Fruit fly (Drosophila melanogaster): ENCODE data around the gene hth.
A peak's percentile ranks its signal among the peaks of the same experiment; 100 is the strongest.

The hth gene

DNA sequence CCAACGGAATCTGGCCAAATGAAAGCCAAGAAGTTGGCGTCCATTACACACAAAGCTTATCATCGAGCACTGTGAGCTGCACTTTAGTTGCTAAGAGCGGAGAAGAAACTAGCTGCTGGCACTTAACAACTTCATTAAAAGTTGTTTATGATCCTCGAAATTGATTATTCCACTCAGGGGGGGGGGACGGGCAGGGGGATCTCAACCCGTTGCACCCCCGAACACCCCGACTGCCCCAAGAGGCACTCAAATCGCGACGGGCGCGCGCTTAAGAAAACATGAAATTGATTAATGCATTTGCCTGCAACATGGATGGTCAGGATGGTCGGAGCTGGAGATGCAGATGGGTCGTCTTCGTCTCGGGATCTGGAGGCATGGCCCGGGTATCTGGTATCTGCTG, 116.5 kb downstream of the hth start:
- TF ChIP-seq CG8478 (optimal IDR thresholded peaks at IDR 0.05) (no peak), Dll (optimal IDR thresholded peaks at IDR 0.05) (no peak), EcR (GFP tag; optimal IDR thresholded peaks at IDR 0.05) (no peak), psq (optimal IDR thresholded peaks at IDR 0.05) (no peak), pan (optimal IDR thresholded peaks at IDR 0.05) (no peak), usp (GFP tag; optimal IDR thresholded peaks at IDR 0.05) (no peak)

DNA sequence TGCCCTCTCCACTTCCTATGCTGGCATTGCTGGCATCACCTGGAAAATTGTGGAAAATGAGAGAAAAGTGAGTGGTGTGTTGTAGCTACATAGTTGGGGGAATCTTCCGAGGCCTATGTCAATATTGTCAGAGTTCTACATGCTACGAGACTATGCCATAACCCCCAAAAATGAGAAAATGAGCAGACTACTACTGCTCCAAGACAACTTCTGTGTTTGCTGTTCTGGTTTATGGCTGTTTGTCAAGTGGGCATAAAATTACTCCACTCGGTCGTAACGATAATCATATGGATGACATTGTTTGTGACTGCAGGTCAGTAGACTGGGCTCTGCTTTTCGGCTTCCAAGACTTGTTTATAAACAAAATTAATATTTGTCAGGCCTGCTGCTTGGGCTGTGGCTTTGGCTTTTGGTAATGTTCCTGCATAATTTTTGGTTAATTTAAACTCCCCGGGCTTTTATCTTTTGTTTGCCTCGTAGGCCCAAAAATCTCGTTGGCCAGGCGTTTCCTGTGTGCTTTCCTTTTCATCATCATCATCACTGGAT, 118.1 kb downstream of the hth start:
- TF ChIP-seq EcR (GFP tag; optimal IDR thresholded peaks at IDR 0.05) (no peak), CG8478 (optimal IDR thresholded peaks at IDR 0.05) (no peak), pan (optimal IDR thresholded peaks at IDR 0.05) (no peak), psq (optimal IDR thresholded peaks at IDR 0.05) (no peak), Dll (optimal IDR thresholded peaks at IDR 0.05) (no peak), usp (GFP tag; optimal IDR thresholded peaks at IDR 0.05) (no peak)

DNA sequence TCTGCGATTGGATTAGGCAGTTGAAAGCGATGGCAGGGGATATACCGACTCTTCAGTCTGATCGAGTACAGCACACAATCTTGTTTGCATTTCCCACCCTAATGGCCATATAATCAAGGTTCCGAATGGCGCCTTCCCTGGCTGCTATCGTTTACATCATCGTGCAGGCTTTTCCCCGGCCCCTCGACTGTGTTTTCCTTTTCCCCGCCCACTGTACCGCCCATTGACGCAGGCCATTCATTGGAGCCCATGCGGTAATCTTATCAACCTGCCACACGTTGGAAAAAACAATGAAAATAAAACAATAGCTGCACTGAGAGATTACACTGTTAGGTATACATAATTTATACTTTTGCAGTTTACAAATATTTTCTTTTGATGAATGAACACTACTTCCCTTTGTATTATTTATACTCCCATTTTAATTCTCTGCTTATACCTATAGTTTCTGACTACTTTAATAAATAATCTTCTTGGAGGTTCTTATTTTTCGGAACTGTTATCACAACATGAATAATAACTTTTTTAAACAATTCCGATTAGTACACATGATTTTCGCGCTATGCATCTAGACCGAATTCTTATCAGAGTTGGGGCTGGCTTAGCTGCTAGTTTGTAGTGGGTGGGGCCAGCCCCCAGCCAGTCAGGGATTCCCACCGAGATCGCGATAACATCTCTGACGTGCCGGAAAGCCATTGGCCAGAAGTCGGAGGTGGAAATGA, 118.9 kb downstream of the hth start:
- no peak for TF ChIP-seq EcR (GFP tag; optimal IDR thresholded peaks at IDR 0.05)
- no peak for TF ChIP-seq pan (optimal IDR thresholded peaks at IDR 0.05)

dm6 chr3R:10518542-10518941, 120.8 kb downstream of the hth start:
- TF ChIP-seq EcR (GFP tag; optimal IDR thresholded peaks at IDR 0.05) (no peak), pan (optimal IDR thresholded peaks at IDR 0.05) (no peak), usp (GFP tag; optimal IDR thresholded peaks at IDR 0.05) (no peak), Dll (optimal IDR thresholded peaks at IDR 0.05) (peak; percentile 73), psq (optimal IDR thresholded peaks at IDR 0.05) (no peak), CG8478 (optimal IDR thresholded peaks at IDR 0.05) (no peak)

- TF ChIP-seq EcR (GFP tag; optimal IDR thresholded peaks at IDR 0.05) (no peak), usp (GFP tag; optimal IDR thresholded peaks at IDR 0.05) (no peak), pan (optimal IDR thresholded peaks at IDR 0.05) (no peak), psq (optimal IDR thresholded peaks at IDR 0.05) (no peak)
These were observed 121.5 kb downstream of the hth start for dm6 chr3R:10517820-10518219.

DNA sequence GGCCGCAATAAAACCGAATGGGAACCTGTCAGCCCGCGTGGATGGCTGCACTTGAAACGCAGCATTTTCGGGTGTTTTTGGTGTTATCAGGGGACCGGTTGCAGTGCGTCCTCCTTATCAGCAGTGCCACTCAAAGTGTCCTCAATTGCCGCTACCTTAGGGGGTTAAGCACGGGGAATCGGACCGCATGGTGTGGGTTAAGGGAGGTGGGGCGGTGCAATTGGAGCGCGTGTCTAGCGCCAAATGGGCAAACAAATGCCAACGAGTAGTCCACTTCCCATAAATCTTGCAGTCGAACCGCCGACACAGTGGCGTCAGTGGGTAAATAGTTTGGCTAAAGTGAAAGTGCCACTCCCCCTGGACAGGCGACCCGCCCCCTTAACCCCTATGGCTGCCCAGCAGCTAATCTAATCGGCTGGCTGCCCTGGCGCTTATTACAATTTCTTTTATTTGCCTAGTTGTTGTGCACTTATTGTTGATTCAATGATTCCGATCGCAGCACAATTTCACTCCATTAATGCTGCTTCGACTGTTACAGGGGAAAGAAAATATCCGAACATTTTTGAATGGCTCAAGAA, 124.7 kb downstream of the hth start:
- TF ChIP-seq EcR (GFP tag; optimal IDR thresholded peaks at IDR 0.05) = no peak
- TF ChIP-seq pan (optimal IDR thresholded peaks at IDR 0.05) = no peak
- TF ChIP-seq psq (optimal IDR thresholded peaks at IDR 0.05) = no peak
- TF ChIP-seq Dll (optimal IDR thresholded peaks at IDR 0.05) = no peak
- no peak for TF ChIP-seq CG8478 (optimal IDR thresholded peaks at IDR 0.05)
- TF ChIP-seq usp (GFP tag; optimal IDR thresholded peaks at IDR 0.05) = no peak

DNA sequence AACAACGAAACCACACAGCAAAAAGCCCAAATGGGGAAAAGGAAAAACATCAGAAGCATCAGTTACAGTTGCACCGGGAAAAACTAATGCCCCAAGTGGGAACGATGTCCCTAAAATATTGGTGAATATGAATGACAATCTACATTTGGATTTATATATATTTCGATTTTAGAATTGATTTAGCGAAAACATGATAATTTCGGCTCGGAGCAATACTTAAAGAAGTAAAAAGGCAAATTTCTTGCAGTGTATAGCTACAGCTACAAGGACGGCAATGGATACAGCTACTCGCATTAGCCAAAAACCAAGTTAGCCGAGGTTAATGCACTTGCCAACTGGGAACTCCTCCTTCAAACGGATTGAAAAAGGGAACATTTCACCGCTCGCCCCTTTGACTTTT, 127.1 kb downstream of the hth start:
- no peak for TF ChIP-seq usp (GFP tag; optimal IDR thresholded peaks at IDR 0.05)
- TF ChIP-seq EcR (GFP tag; optimal IDR thresholded peaks at IDR 0.05) = no peak
- TF ChIP-seq psq (optimal IDR thresholded peaks at IDR 0.05) = no peak
- TF ChIP-seq CG8478 (optimal IDR thresholded peaks at IDR 0.05) = no peak
- TF ChIP-seq pan (optimal IDR thresholded peaks at IDR 0.05) = no peak
- TF ChIP-seq Dll (optimal IDR thresholded peaks at IDR 0.05) = no peak

dm6 chr3R:10507276-10507675, 132.1 kb downstream of the hth start:
- TF ChIP-seq pan (optimal IDR thresholded peaks at IDR 0.05) (no peak), psq (optimal IDR thresholded peaks at IDR 0.05) (no peak), usp (GFP tag; optimal IDR thresholded peaks at IDR 0.05) (no peak)

DNA sequence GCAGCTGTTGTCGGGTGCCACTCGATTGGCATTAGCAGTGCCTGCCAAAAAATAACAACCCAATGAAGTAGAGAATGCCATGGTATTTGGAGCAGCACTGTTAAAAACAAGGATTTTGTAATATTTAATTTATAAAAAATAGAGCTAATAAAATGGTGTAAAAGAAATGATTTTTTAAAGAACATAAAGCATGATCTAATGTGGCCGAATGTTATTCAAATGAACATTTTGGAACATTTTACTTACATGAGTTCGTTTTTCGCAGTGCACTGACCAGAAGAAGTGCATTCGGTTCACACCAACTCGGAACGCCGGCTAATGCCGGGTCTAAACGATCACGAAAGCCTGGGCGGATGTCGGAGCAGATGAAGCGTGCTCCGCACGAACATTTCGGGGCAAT, 132.6 kb downstream of the hth start:
- no peak for TF ChIP-seq EcR (GFP tag; optimal IDR thresholded peaks at IDR 0.05)
- TF ChIP-seq pan (optimal IDR thresholded peaks at IDR 0.05) = no peak
- TF ChIP-seq CG8478 (optimal IDR thresholded peaks at IDR 0.05) = no peak
- no peak for TF ChIP-seq Dll (optimal IDR thresholded peaks at IDR 0.05)
- TF ChIP-seq psq (optimal IDR thresholded peaks at IDR 0.05) = no peak
- no peak for TF ChIP-seq usp (GFP tag; optimal IDR thresholded peaks at IDR 0.05)

DNA sequence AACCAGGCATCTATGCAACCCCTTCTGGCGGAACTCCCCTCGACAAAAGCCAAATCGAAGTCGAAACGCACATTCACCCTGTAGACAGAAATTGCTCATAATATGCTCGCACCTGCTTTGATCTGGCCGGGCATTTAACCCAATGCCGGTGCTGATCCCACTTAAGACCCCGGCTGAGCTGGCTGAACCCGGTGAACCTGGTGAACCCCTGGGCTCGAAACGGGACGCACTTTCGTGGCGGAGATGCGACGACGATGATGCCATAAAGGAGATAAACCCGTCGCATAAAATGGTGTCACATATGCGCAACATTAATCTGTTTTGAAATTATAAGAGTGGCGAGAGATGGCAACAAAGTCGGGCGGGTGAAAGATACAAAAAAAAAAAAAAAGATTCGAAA, 133.8 kb downstream of the hth start:
- TF ChIP-seq EcR (GFP tag; optimal IDR thresholded peaks at IDR 0.05) = no peak
- no peak for TF ChIP-seq usp (GFP tag; optimal IDR thresholded peaks at IDR 0.05)
- no peak for TF ChIP-seq pan (optimal IDR thresholded peaks at IDR 0.05)
- TF ChIP-seq CG8478 (optimal IDR thresholded peaks at IDR 0.05) = no peak
- TF ChIP-seq psq (optimal IDR thresholded peaks at IDR 0.05) = no peak
- TF ChIP-seq Dll (optimal IDR thresholded peaks at IDR 0.05) = no peak

DNA sequence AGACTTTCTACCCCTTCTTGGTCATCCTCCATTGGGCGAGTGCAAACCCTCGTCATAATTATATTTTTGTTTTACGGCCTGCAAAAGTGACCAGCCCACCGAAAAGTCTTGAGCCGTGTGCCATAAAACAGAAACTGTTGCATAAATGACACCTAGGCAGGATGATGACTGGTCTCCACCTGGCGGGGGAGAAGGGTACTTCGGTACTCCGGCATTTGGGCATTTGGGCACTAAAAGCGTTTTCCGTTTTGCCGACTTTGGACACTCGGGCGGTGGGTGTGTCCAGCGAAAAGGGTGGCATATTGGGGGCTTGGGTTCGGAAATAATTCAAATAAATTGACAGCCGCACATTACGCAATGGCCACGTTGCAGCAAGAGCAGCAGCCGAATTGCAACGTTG, 138.2 kb downstream of the hth start:
- TF ChIP-seq CG8478 (optimal IDR thresholded peaks at IDR 0.05) = no peak
- TF ChIP-seq Dll (optimal IDR thresholded peaks at IDR 0.05) = no peak
- TF ChIP-seq usp (GFP tag; optimal IDR thresholded peaks at IDR 0.05) = no peak
- TF ChIP-seq pan (optimal IDR thresholded peaks at IDR 0.05) = no peak
- TF ChIP-seq EcR (GFP tag; optimal IDR thresholded peaks at IDR 0.05) = no peak
- TF ChIP-seq psq (optimal IDR thresholded peaks at IDR 0.05) = no peak

- no peak for TF ChIP-seq usp (GFP tag; optimal IDR thresholded peaks at IDR 0.05)
- TF ChIP-seq CG8478 (optimal IDR thresholded peaks at IDR 0.05) = no peak
- TF ChIP-seq EcR (GFP tag; optimal IDR thresholded peaks at IDR 0.05) = no peak
- no peak for TF ChIP-seq Dll (optimal IDR thresholded peaks at IDR 0.05)
- TF ChIP-seq pan (optimal IDR thresholded peaks at IDR 0.05) = no peak
- no peak for TF ChIP-seq psq (optimal IDR thresholded peaks at IDR 0.05)
These were observed 139.3 kb downstream of the hth start for dm6 chr3R:10500092-10500491.

DNA sequence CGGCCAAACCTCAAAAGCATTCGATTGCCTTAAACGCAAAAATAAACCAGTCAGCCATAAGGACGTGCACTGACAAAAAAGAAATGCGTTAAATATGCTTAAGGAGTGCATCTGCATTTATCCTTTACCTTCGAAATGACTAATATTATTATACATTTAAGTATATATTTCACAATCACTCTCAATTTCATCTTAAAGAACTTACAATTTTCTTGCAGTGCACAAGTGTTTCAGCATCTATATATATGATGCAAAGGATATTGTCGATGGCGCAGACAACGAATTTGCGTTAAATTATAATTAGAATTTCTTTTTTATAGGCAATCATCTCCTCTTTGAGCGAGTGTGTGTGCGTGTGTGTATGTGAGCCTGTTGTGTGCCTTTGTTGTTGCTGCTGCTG, 140.7 kb downstream of the hth start:
- TF ChIP-seq EcR (GFP tag; optimal IDR thresholded peaks at IDR 0.05) = no peak
- TF ChIP-seq psq (optimal IDR thresholded peaks at IDR 0.05) = no peak
- no peak for TF ChIP-seq Dll (optimal IDR thresholded peaks at IDR 0.05)
- TF ChIP-seq usp (GFP tag; optimal IDR thresholded peaks at IDR 0.05) = no peak
- TF ChIP-seq pan (optimal IDR thresholded peaks at IDR 0.05) = no peak
- TF ChIP-seq CG8478 (optimal IDR thresholded peaks at IDR 0.05) = no peak
